Worm (Caenorhabditis elegans) whole organism, L1 larva: ENCODE data around the gene cey-4.

Source experiments
- nhr-237 ChIP-seq: fragments of 150-350 bp; optimal IDR thresholded peaks from 2 replicates; lab custom pipeline; 2014; ENCODE audit warnings: missing biosample characterization, missing genetic modification characterization
- nhr-71 ChIP-seq: sonication (generic microtip); optimal IDR thresholded peaks from 2 replicates; lab custom pipeline; 2016; ENCODE audit warnings: mild to moderate bottlenecking, missing genetic modification characterization, moderate library complexity, missing compliant biosample characterization
- nhr-84 ChIP-seq: sonication (generic microtip); optimal IDR thresholded peaks from 2 replicates; lab custom pipeline; 2017; ENCODE audit warnings: missing biosample characterization, missing genetic modification characterization
- rnt-1 ChIP-seq: sonication (generic microtip); optimal IDR thresholded peaks from 2 replicates; lab custom pipeline; 2016; ENCODE audit warnings: mild to moderate bottlenecking, missing genetic modification characterization, moderate library complexity, missing compliant biosample characterization
- sox-4 ChIP-seq: sonication (generic microtip); optimal IDR thresholded peaks from 2 replicates; lab custom pipeline; 2016; ENCODE audit warnings: missing genetic modification characterization, missing compliant biosample characterization
- unc-130 ChIP-seq: fragments of 150-350 bp; optimal IDR thresholded peaks from 2 replicates; lab custom pipeline; 2017; ENCODE audit warnings: missing biosample characterization, missing genetic modification characterization, inconsistent platforms

DNA sequence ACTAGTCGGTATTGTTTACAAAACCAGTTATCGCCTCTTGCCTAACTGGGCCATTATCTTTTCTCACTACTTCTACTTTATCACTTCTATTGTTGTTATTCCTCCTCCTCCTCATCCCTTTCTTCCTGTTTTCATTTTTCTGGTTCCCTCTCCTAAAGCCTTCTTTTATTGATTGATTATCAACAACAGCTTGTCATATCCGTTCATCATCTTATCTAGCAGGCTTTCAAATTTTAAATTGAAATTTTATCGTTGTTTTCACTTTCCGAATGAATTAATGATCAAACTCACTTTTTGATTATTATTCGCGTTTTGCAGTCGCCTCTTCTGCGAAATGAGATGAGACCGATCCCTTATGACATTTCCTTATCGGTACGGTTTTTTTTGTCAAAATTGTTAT, 42.7 kb upstream of the cey-4 start, which contains the start of gene cut-6:
- TF ChIP-seq nhr-84 (tag; lab: Kevin White, UChicago) (no peak), rnt-1 (tag; lab: Kevin White, UChicago) (no peak), sox-4 (no peak), unc-130 (tag; lab: Kevin White, UChicago) (no peak), nhr-237 (tag; lab: Kevin White, UChicago) (no peak), nhr-71 (no peak)
